Fruit fly (Drosophila melanogaster): Measurements from ENCODE around the gene Unc-76.

The Unc-76 gene

dm6 chrX:2134965-2135758, 54.8 kb downstream of the Unc-76 start (continued):
- TF ChIP-seq abd-A (tag; optimal IDR thresholded peaks at IDR 0.05) (peak; percentile 77), lab (GFP tag; optimal IDR thresholded peaks at IDR 0.05) (peak; percentile 95), Side (GFP tag; optimal IDR thresholded peaks at IDR 0.05) (peak; percentile 80), Gsc (GFP tag; IDR thresholded peaks at IDR 0.05) (no peak), Camta (GFP tag; optimal IDR thresholded peaks at IDR 0.05) (peak; percentile 88), CG11504 (tag; optimal IDR thresholded peaks at IDR 0.05) (peak; percentile 93), CG9215 (GFP tag; IDR thresholded peaks at IDR 0.05) (peak; percentile 83), NFAT (GFP tag; IDR thresholded peaks at IDR 0.05) (peak; percentile 57; the same call in 1 of the 2 replicates), CG2202 (tag; optimal IDR thresholded peaks at IDR 0.05) (peak; percentile 83), CG7963 (GFP tag; IDR thresholded peaks at IDR 0.05; ENCODE audit: partially characterized antibody) (no peak), CG4854 (GFP tag; optimal IDR thresholded peaks at IDR 0.05) (peak; percentile 73), CG42726 (GFP tag; IDR thresholded peaks at IDR 0.05; ENCODE audit: partially characterized antibody) (no peak), CG15073 (GFP tag; optimal IDR thresholded peaks at IDR 0.05) (peak; percentile 63), CG3163 (GFP tag; optimal IDR thresholded peaks at IDR 0.05) (peak; percentile 47), CG1602 (GFP tag; optimal IDR thresholded peaks at IDR 0.05) (peak; percentile 84), al (GFP tag; IDR thresholded peaks at IDR 0.05) (peak; percentile 79), Hmr (GFP tag; optimal IDR thresholded peaks at IDR 0.05) (peak; percentile 92), CG16815 (GFP tag; optimal IDR thresholded peaks at IDR 0.05) (peak; percentile 66), org-1 (GFP tag; optimal IDR thresholded peaks at IDR 0.05) (peak; percentile 85), dimm (GFP tag; IDR thresholded peaks at IDR 0.05) (peak; percentile 42; the same call in 1 of the 2 replicates), lmd (GFP tag; IDR thresholded peaks at IDR 0.05) (peak; percentile 86), CG4360 (GFP tag; IDR thresholded peaks at IDR 0.05) (peak; percentile 85), Mad (GFP tag; optimal IDR thresholded peaks at IDR 0.05) (peak; percentile 64), gsb (GFP tag; IDR thresholded peaks at IDR 0.05) (peak; percentile 77), slp2 (GFP tag; optimal IDR thresholded peaks at IDR 0.05) (peak; percentile 65), gce (GFP tag; IDR thresholded peaks at IDR 0.05) (peak; percentile 76), Ets97D (GFP tag; optimal IDR thresholded peaks at IDR 0.05) (peak; percentile 65), bbx (GFP tag; IDR thresholded peaks at IDR 0.05; ENCODE audit: partially characterized antibody) (no peak), oc (tag; optimal IDR thresholded peaks at IDR 0.05) (peak; percentile 71), vfl (GFP tag; optimal IDR thresholded peaks at IDR 0.05) (peak; percentile 42), CG10543 (GFP tag; optimal IDR thresholded peaks at IDR 0.05) (peak; percentile 96), Rfx (GFP tag; IDR thresholded peaks at IDR 0.05) (peak; percentile 89), nau (GFP tag; optimal IDR thresholded peaks at IDR 0.05) (peak; percentile 88), CG31388 (GFP tag; optimal IDR thresholded peaks at IDR 0.05) (peak; percentile 36), CG30020 (tag; optimal IDR thresholded peaks at IDR 0.05) (peak; percentile 64), CG11456 (GFP tag; IDR thresholded peaks at IDR 0.05) (peak; percentile 69), maf-S (GFP tag; optimal IDR thresholded peaks at IDR 0.05) (peak; percentile 76), Stat92E (GFP tag; optimal IDR thresholded peaks at IDR 0.05) (peak in 1 of 3 experiments; percentile 52), Dip2 (GFP tag; IDR thresholded peaks at IDR 0.05) (no peak), CG9876 (GFP tag; optimal IDR thresholded peaks at IDR 0.05) (peak; percentile 32), Blimp-1 (GFP tag; optimal IDR thresholded peaks at IDR 0.05) (peak; percentile 89), CG4820 (GFP tag; optimal IDR thresholded peaks at IDR 0.05) (peak; percentile 81), zfh1 (GFP tag; IDR thresholded peaks at IDR 0.05) (peak; percentile 89), amos (GFP tag; IDR thresholded peaks at IDR 0.05; ENCODE audit: partially characterized antibody) (no peak), Sin3A (optimal IDR thresholded peaks at IDR 0.05) (no peak), CG15696 (tag; optimal IDR thresholded peaks at IDR 0.05) (peak; percentile 92), psq (GFP tag; optimal IDR thresholded peaks at IDR 0.05) (peak; percentile 56), ase (GFP tag; IDR thresholded peaks at IDR 0.05) (peak; percentile 76), danr (GFP tag; IDR thresholded peaks at IDR 0.05) (peak; percentile 76)
